Fruit fly (Drosophila melanogaster) whole organism, embryonic: ENCODE measurements around the gene CG45066.

ENCODE experiments used
- ATbp ChIP-seq: fragments of 200-800 bp; sonication (Bioruptor generic); optimal IDR thresholded peaks from 2 replicates; lab custom pipeline; 2017; ENCODE audit warnings: missing biosample characterization, mild to moderate bottlenecking, missing genetic modification characterization, missing genetic modification reagents
- CG11247 ChIP-seq: fragments of 200-800 bp; sonication (Bioruptor generic); IDR thresholded peaks from 2 replicates; pipeline ENCODE4 v1.3.6; 2022; ENCODE audit warnings: missing biosample characterization, missing genetic modification characterization
- CG14441 ChIP-seq: fragments of 200-800 bp; sonication (Bioruptor generic); IDR thresholded peaks from 2 replicates; pipeline ENCODE4 v1.3.6; 2022; ENCODE audit warnings: missing biosample characterization, missing genetic modification characterization
- CG14710 ChIP-seq: fragments of 200-800 bp; sonication (Bioruptor generic); optimal IDR thresholded peaks from 3 replicates; lab custom pipeline; 2019; ENCODE audit warnings: missing biosample characterization, mild to moderate bottlenecking, missing genetic modification characterization, moderate library complexity
- CG15601 ChIP-seq: fragments of 200-800 bp; sonication (Bioruptor generic); optimal IDR thresholded peaks from 3 replicates; lab custom pipeline; 2019; ENCODE audit warnings: missing biosample characterization, mild to moderate bottlenecking, missing genetic modification characterization, moderate library complexity
- CG2712 ChIP-seq: fragments of 200-800 bp; optimal IDR thresholded peaks from 3 replicates; lab custom pipeline; 2019; ENCODE audit warnings: missing biosample characterization, mild to moderate bottlenecking, missing genetic modification characterization, moderate library complexity
- CG31441 ChIP-seq: fragments of 200-800 bp; sonication (Bioruptor generic); IDR thresholded peaks from 2 replicates; pipeline ENCODE4 v1.3.6; 2022; ENCODE audit warnings: missing biosample characterization, missing genetic modification characterization
- CG33557 ChIP-seq: fragments of 200-800 bp; sonication (Bioruptor generic); optimal IDR thresholded peaks from 2 replicates; lab custom pipeline; 2019; ENCODE audit warnings: missing biosample characterization, mild to moderate bottlenecking, missing genetic modification characterization, moderate library complexity
- CG3407 ChIP-seq: fragments of 200-800 bp; sonication (Bioruptor generic); optimal IDR thresholded peaks from 2 replicates; lab custom pipeline; 2018; ENCODE audit warnings: missing biosample characterization, mild to moderate bottlenecking, missing genetic modification characterization
- CG3847 ChIP-seq: fragments of 200-800 bp; sonication (Bioruptor generic); IDR thresholded peaks from 2 replicates; pipeline ENCODE4 v1.3.6; 2022; ENCODE audit warnings: missing biosample characterization, missing genetic modification characterization
- CG7745 ChIP-seq: fragments of 200-800 bp; sonication (Bioruptor generic); optimal IDR thresholded peaks from 2 replicates; lab custom pipeline; 2018; ENCODE audit warnings: missing biosample characterization, mild to moderate bottlenecking, missing genetic modification characterization, moderate library complexity
- CG8924 ChIP-seq: fragments of 200-800 bp; optimal IDR thresholded peaks from 3 replicates; lab custom pipeline; 2019; ENCODE audit warnings: missing biosample characterization, mild to moderate bottlenecking, missing genetic modification characterization, moderate library complexity
- CkIIα-i1 ChIP-seq: fragments of 200-800 bp; sonication (Bioruptor generic); IDR thresholded peaks from 2 replicates; pipeline ENCODE4 v1.3.6; 2022; ENCODE audit warnings: missing biosample characterization, missing genetic modification characterization
- E2f2 ChIP-seq: fragments of 200-800 bp; sonication (Bioruptor generic); IDR thresholded peaks from 2 replicates; pipeline ENCODE4 v1.3.6; 2022; ENCODE audit warnings: missing biosample characterization, missing genetic modification characterization
- Eip74EF ChIP-seq, 2 experiments: fragments of 200-800 bp in 1 of 2; fragments of >200 bp in 1 of 2; sonication (Bioruptor generic) in 1 of 2; optimal IDR thresholded peaks; 2 replicates each; lab custom pipeline; 2017 to 2019; ENCODE audit warnings: missing biosample characterization in 2 of 2, missing genetic modification characterization in 2 of 2, mild to moderate bottlenecking in 1 of 2, moderate library complexity in 1 of 2
- Pdp1 ChIP-seq, 2 experiments: fragments of 200-800 bp; sonication (Bioruptor generic); optimal IDR thresholded peaks; 3 replicates each; lab custom pipeline; 2016; ENCODE audit warnings: missing biosample characterization in 2 of 2, missing genetic modification characterization in 2 of 2, mild to moderate bottlenecking in 1 of 2, moderate library complexity in 1 of 2
- Sry-β ChIP-seq: fragments of 200-800 bp; sonication (Bioruptor generic); optimal IDR thresholded peaks from 2 replicates; lab custom pipeline; 2018; ENCODE audit warnings: missing biosample characterization, mild to moderate bottlenecking, missing genetic modification characterization, moderate library complexity
- abd-A ChIP-seq: fragments of 200-800 bp; sonication (Bioruptor generic); optimal IDR thresholded peaks from 3 replicates; lab custom pipeline; 2019; ENCODE audit warnings: missing biosample characterization, mild to moderate bottlenecking, missing genetic modification characterization, moderate library complexity
- ara ChIP-seq: fragments of 200-800 bp; sonication (Bioruptor generic); IDR thresholded peaks from 2 replicates; pipeline ENCODE4 v1.3.6; 2022; ENCODE audit warnings: missing biosample characterization, missing genetic modification characterization
- btn ChIP-seq: fragments of 200-800 bp; sonication (Bioruptor generic); optimal IDR thresholded peaks from 2 replicates; lab custom pipeline; 2016; ENCODE audit warnings: missing biosample characterization, missing genetic modification characterization
- cg ChIP-seq: fragments of 200-800 bp; sonication (Bioruptor generic); optimal IDR thresholded peaks from 3 replicates; lab custom pipeline; 2019; ENCODE audit warnings: missing biosample characterization, mild to moderate bottlenecking, missing genetic modification characterization, moderate library complexity
- corto ChIP-seq: fragments of 200-800 bp; sonication (Bioruptor generic); optimal IDR thresholded peaks from 2 replicates; lab custom pipeline; 2016; ENCODE audit warnings: missing biosample characterization, mild to moderate bottlenecking, missing genetic modification characterization, moderate library complexity
- crol ChIP-seq: fragments of 200-800 bp; sonication (Bioruptor generic); IDR thresholded peaks from 2 replicates; pipeline ENCODE4 v1.3.6; 2022; ENCODE audit warnings: missing biosample characterization, missing genetic modification characterization
- danr ChIP-seq: fragments of 200-800 bp; sonication (Bioruptor generic); IDR thresholded peaks from 2 replicates; pipeline ENCODE4 v1.3.6; 2022; ENCODE audit warnings: missing biosample characterization, missing genetic modification characterization
- dmrt11E ChIP-seq: fragments of 200-800 bp; sonication (Bioruptor generic); optimal IDR thresholded peaks from 3 replicates; lab custom pipeline; 2018; ENCODE audit warnings: missing biosample characterization, mild to moderate bottlenecking, missing genetic modification characterization, moderate library complexity
- dmrt99B ChIP-seq: fragments of 200-800 bp; sonication (Bioruptor generic); optimal IDR thresholded peaks from 2 replicates; lab custom pipeline; 2018; ENCODE audit warnings: missing biosample characterization, mild to moderate bottlenecking, missing genetic modification characterization, moderate library complexity
- dysf ChIP-seq: fragments of 200-800 bp; sonication (Bioruptor generic); IDR thresholded peaks from 3 replicates; pipeline ENCODE4 v1.3.6; 2022; ENCODE audit warnings: missing biosample characterization, missing genetic modification characterization
- en ChIP-seq: fragments of 200-800 bp; sonication (Bioruptor generic); optimal IDR thresholded peaks from 2 replicates; lab custom pipeline; 2016; ENCODE audit warnings: missing biosample characterization, missing genetic modification characterization
- fd64A ChIP-seq: fragments of 200-800 bp; sonication (Bioruptor generic); optimal IDR thresholded peaks from 3 replicates; lab custom pipeline; 2018; ENCODE audit warnings: missing biosample characterization, mild to moderate bottlenecking, missing genetic modification characterization
- gsb-n ChIP-seq: fragments of 200-800 bp; sonication (Bioruptor generic); optimal IDR thresholded peaks from 3 replicates; lab custom pipeline; 2018; ENCODE audit warnings: missing biosample characterization, mild to moderate bottlenecking, missing genetic modification characterization
- ind ChIP-seq: fragments of 200-800 bp; sonication (Bioruptor generic); optimal IDR thresholded peaks from 3 replicates; lab custom pipeline; 2016; ENCODE audit warnings: missing biosample characterization, missing genetic modification characterization
- jing ChIP-seq: fragments of 200-800 bp; sonication (Bioruptor generic); optimal IDR thresholded peaks from 2 replicates; lab custom pipeline; 2018; ENCODE audit warnings: missing biosample characterization, mild to moderate bottlenecking, missing genetic modification characterization
- kah ChIP-seq: fragments of 200-800 bp; sonication (Bioruptor generic); optimal IDR thresholded peaks from 2 replicates; lab custom pipeline; 2018; ENCODE audit warnings: missing biosample characterization, mild to moderate bottlenecking, missing genetic modification characterization
- kni ChIP-seq: fragments of 200-800 bp; sonication (Bioruptor generic); optimal IDR thresholded peaks from 3 replicates; lab custom pipeline; 2017; ENCODE audit warnings: mild to moderate bottlenecking, missing biosample characterization, missing genetic modification reagents, missing genetic modification characterization
- lbe ChIP-seq: fragments of 200-800 bp; sonication (Bioruptor generic); optimal IDR thresholded peaks from 2 replicates; lab custom pipeline; 2016; ENCODE audit warnings: missing biosample characterization, mild to moderate bottlenecking, missing genetic modification characterization
- lola ChIP-seq, 3 experiments: fragments of >200 bp in 2 of 3; fragments of 200-800 bp in 1 of 3; sonication (Bioruptor generic) in 1 of 3; optimal IDR thresholded peaks; 2 replicates each; lab custom pipeline; 2017 to 2019; ENCODE audit warnings: missing biosample characterization in 3 of 3, missing genetic modification characterization in 3 of 3, mild to moderate bottlenecking in 1 of 3, moderate library complexity in 1 of 3
- mam ChIP-seq: fragments of 200-800 bp; sonication (Bioruptor generic); optimal IDR thresholded peaks from 3 replicates; lab custom pipeline; 2016; ENCODE audit warnings: missing biosample characterization, missing genetic modification characterization
- oc ChIP-seq: fragments of 200-800 bp; sonication (Bioruptor generic); optimal IDR thresholded peaks from 2 replicates; lab custom pipeline; 2018; ENCODE audit warnings: missing biosample characterization, mild to moderate bottlenecking, missing genetic modification characterization, moderate library complexity
- otp ChIP-seq: fragments of 200-800 bp; sonication (Bioruptor generic); IDR thresholded peaks from 3 replicates; pipeline ENCODE4, ENCODE4 v1.3.6; 2022; ENCODE audit warnings: missing biosample characterization, missing genetic modification characterization
- run ChIP-seq: fragments of 200-800 bp; sonication (Bioruptor generic); optimal IDR thresholded peaks from 3 replicates; lab custom pipeline; 2018; ENCODE audit warnings: missing biosample characterization, mild to moderate bottlenecking, missing genetic modification characterization
- sens ChIP-seq: fragments of 200-800 bp; sonication (Bioruptor generic); peaks from one replicate; lab custom pipeline; 2016; ENCODE audit warnings: missing biosample characterization, missing genetic modification characterization
- sim ChIP-seq: fragments of 200-800 bp; sonication (Bioruptor generic); IDR thresholded peaks from 2 replicates; pipeline ENCODE4 v1.3.6; 2022; ENCODE audit warnings: missing biosample characterization, missing genetic modification characterization
- twi ChIP-seq: fragments of 200-800 bp; optimal IDR thresholded peaks from 2 replicates; lab custom pipeline; 2019; ENCODE audit warnings: missing biosample characterization, mild to moderate bottlenecking, missing genetic modification characterization, moderate library complexity
- zfh1 ChIP-seq: fragments of 200-800 bp; sonication (Bioruptor generic); IDR thresholded peaks from 3 replicates; pipeline ENCODE4 v1.3.6; 2022; ENCODE audit warnings: missing biosample characterization, missing genetic modification characterization

CG45066 gene

dm6 chr3L:3141411-3141810, 30.4 kb upstream of the CG45066 start (continued):
- TF ChIP-seq corto (GFP tag; lab: Kevin White, UChicago) (no peak), dmrt99B (no peak), lola (GFP tag; optimal IDR thresholded peaks at IDR 0.05; lab: Kevin White, UChicago) (peak in 1 of 3 experiments; percentile 33), dmrt11E (tag; lab: Kevin White, UChicago) (peak; percentile 1), zfh1 (peak; percentile 9; the same call in 1 of the 3 replicates), CG33557 (GFP tag; lab: Kevin White, UChicago) (peak; percentile 91), lbe (GFP tag; lab: Kevin White, UChicago) (no peak), run (tag; lab: Kevin White, UChicago) (no peak), Sry-β (GFP tag; lab: Kevin White, UChicago) (peak; percentile 39), otp (peak; percentile 11; the same call in 1 of the 3 replicates), ind (GFP tag; lab: Kevin White, UChicago) (no peak), en (GFP tag; lab: Kevin White, UChicago) (no peak), jing (GFP tag; lab: Kevin White, UChicago) (no peak), CG31441 (GFP tag; lab: Robert Waterston, UW) (peak; percentile 28; the same call in 1 of the 2 replicates), CG7745 (peak; percentile 64), cg (GFP tag; lab: Kevin White, UChicago) (peak; percentile 24), CG14710 (tag; lab: Kevin White, UChicago) (peak; percentile 58), twi (tag; lab: Kevin White, UChicago) (peak; percentile 33), mam (no peak), kah (GFP tag; lab: Kevin White, UChicago) (peak; percentile 5), crol (GFP tag; lab: Robert Waterston, UW) (peak; percentile 53; the same call in 1 of the 2 replicates), sim (GFP tag; lab: Robert Waterston, UW) (peak; percentile 36; the same call in 1 of the 2 replicates), CG2712 (tag; lab: Kevin White, UChicago) (peak; percentile 34), oc (tag; lab: Kevin White, UChicago) (peak; percentile 0), gsb-n (tag; lab: Kevin White, UChicago) (peak; percentile 50), fd64A (peak; percentile 35), Pdp1 (GFP tag; optimal IDR thresholded peaks at IDR 0.05; lab: Kevin White, UChicago) (peak in 1 of 2 experiments; percentile 73), ara (GFP tag; lab: Robert Waterston, UW) (0 out of 2 replicates have a peak, but pooled peaks have one; percentile 44), dysf (GFP tag; lab: Robert Waterston, UW) (no peak), CG8924 (tag; lab: Kevin White, UChicago) (no peak), E2f2 (no peak), btn (no peak), CG14441 (GFP tag; lab: Robert Waterston, UW) (no peak), CkIIα-i1 (GFP tag; lab: Robert Waterston, UW) (no peak), kni (GFP tag; lab: Kevin White, UChicago) (peak; percentile 87), danr (no peak), CG3407 (peak; percentile 22), ATbp (GFP tag; lab: Kevin White, UChicago) (no peak), Eip74EF (GFP tag; optimal IDR thresholded peaks at IDR 0.05; lab: Kevin White, UChicago) (peak in 1 of 2 experiments; percentile 14), abd-A (no peak), sens (GFP tag; lab: Kevin White, UChicago) (peak; percentile 56), CG3847 (GFP tag; lab: Robert Waterston, UW) (0 out of 2 replicates have a peak, but pooled peaks have one; percentile 10), CG11247 (GFP tag; lab: Robert Waterston, UW) (0 out of 2 replicates have a peak, but pooled peaks have one; percentile 32), CG15601 (tag; lab: Kevin White, UChicago) (peak; percentile 76)
